Fruit fly (Drosophila melanogaster) whole organism, pupa: ENCODE measurements around the gene ergic53.

Experiments
- CG12605 ChIP-seq: fragments of 200-800 bp; sonication (Bioruptor generic); IDR thresholded peaks from 2 replicates; pipeline ENCODE4 v1.3.6; 2022; ENCODE audit warnings: missing biosample characterization, missing genetic modification characterization
- CG13204 ChIP-seq: fragments of 200-800 bp; sonication (Bioruptor generic); optimal IDR thresholded peaks from 2 replicates; lab custom pipeline; 2018; ENCODE audit warnings: missing biosample characterization, mild to moderate bottlenecking, missing genetic modification characterization, moderate library complexity
- CG4496 ChIP-seq: fragments of 200-800 bp; sonication (Bioruptor generic); IDR thresholded peaks from 3 replicates; pipeline ENCODE4 v1.3.6; 2022; ENCODE audit warnings: missing biosample characterization, missing genetic modification characterization
- CG8301 ChIP-seq: fragments of 200-800 bp; sonication (Bioruptor generic); optimal IDR thresholded peaks from 2 replicates; lab custom pipeline; 2018; ENCODE audit warnings: missing biosample characterization, mild to moderate bottlenecking, missing genetic modification characterization
- EcR ChIP-seq: fragments of 200-800 bp; sonication (Bioruptor generic); optimal IDR thresholded peaks from 3 replicates; lab custom pipeline; 2019; ENCODE audit warnings: missing biosample characterization, missing genetic modification characterization, mild to moderate bottlenecking, moderate library complexity, missing genetic modification reagents
- Ets98B ChIP-seq: fragments of 200-800 bp; sonication (Bioruptor generic); IDR thresholded peaks from 2 replicates; pipeline ENCODE4 v1.3.6; 2022; ENCODE audit warnings: missing biosample characterization, missing genetic modification characterization
- Pif1A ChIP-seq: fragments of 200-800 bp; sonication (Bioruptor generic); optimal IDR thresholded peaks from 3 replicates; lab custom pipeline; 2016; ENCODE audit warnings: missing biosample characterization, missing genetic modification characterization
- fd96Ca ChIP-seq: fragments of 200-800 bp; sonication (Bioruptor generic); IDR thresholded peaks from 3 replicates; pipeline ENCODE4 v1.3.6; 2022; ENCODE audit warnings: missing biosample characterization, missing genetic modification characterization

DNA sequence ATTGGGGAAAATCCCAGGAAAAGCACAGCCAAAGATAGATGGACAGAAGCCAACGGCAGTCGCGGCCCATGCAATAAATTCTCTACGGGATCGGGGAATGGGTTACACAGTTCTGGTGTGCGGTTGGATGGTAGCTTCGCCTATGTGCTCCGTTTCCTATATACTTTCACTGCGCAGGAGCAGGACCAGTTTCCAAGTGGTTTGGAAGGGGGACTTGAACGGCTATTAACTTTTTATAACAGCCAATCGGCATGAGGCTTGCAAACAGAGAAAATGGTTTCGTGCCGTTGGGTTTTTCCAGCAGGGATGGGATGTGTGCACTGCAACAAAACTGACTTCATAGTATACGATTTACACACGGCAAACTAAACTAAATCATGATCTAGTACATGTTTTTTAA lies 3.6 kb downstream of the ergic53 start:
- TF ChIP-seq Ets98B (GFP tag; lab: Robert Waterston, UW), result no peak
- TF ChIP-seq EcR (GFP tag; lab: Kevin White, UChicago), result no peak
- no peak for TF ChIP-seq CG4496 (GFP tag; lab: Robert Waterston, UW)
- TF ChIP-seq CG13204 (GFP tag; lab: Kevin White, UChicago), result no peak
- TF ChIP-seq CG8301 (tag; lab: Kevin White, UChicago), result no peak
- no peak for TF ChIP-seq CG12605
- TF ChIP-seq fd96Ca (GFP tag; lab: Robert Waterston, UW), result no peak
- no peak for TF ChIP-seq Pif1A
